In the genomic region with DNA sequence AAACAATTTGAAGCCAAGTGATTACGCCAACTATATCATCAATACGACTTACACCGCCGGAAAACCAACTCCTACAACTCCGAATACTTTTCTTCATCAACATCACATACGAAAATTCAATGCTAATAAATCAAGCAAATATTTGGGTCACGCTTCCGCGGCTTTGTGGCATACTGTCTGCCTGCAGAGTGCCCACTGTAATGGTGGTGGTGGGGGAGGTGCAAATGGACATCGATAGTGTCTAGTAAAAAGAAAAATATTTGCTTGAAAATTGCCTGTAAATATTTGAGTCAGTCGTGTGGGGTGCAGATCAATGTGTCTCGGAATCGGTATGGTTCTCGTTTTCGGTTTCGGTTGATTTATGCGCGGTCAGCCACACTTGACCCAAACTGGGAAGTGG, we compare ENCODE assay signal across 1 fruit fly cellular context.
TF ChIP-seq lines count a peak whose summit lies in the region.

No protein-coding gene starts in this region.

TF ChIP-seq in whole organism, embryonic, 481 proteins besides CTCF, POLR2A, EP300 and RAD21 (continued from another document):
- TF ChIP-seq pan (optimal IDR thresholded peaks at IDR 0.05; lab: Kevin White, UChicago): no peak
- peak in 1 of 2 experiments; percentile 8 for TF ChIP-seq pan (GFP tag; optimal IDR thresholded peaks at IDR 0.05 in 1 of 2, IDR thresholded peaks at IDR 0.05 in 1 of 2)
- 0 out of 3 replicates have a peak, but pooled peaks have one; percentile 42 for TF ChIP-seq otp (GFP tag; IDR thresholded peaks at IDR 0.05; lab: Robert Waterston, UW)
- TF ChIP-seq Blimp-1 (GFP tag; optimal IDR thresholded peaks at IDR 0.05; lab: Kevin White, UChicago): peak; percentile 13
- TF ChIP-seq Xrp1 (GFP tag; IDR thresholded peaks at IDR 0.05; lab: Robert Waterston, UW): peak; percentile 23; the same call in 1 of the 2 replicates
- peak; percentile 13 for TF ChIP-seq unpg (GFP tag; optimal IDR thresholded peaks at IDR 0.05; lab: Kevin White, UChicago)
- peak; percentile 45 for TF ChIP-seq CG6813 (GFP tag; optimal IDR thresholded peaks at IDR 0.05; lab: Kevin White, UChicago)
- no peak for TF ChIP-seq Pdp1 (GFP tag; optimal IDR thresholded peaks at IDR 0.05; lab: Kevin White, UChicago)
- TF ChIP-seq CG4854 (GFP tag; optimal IDR thresholded peaks at IDR 0.05; lab: Kevin White, UChicago): no peak
- peak in 1 of 2 experiments; percentile 45 for TF ChIP-seq Hr78 (GFP tag; optimal IDR thresholded peaks at IDR 0.05; lab: Kevin White, UChicago)
- TF ChIP-seq CG2678 (tag; optimal IDR thresholded peaks at IDR 0.05; lab: Kevin White, UChicago): peak; percentile 22
- TF ChIP-seq tna (GFP tag; IDR thresholded peaks at IDR 0.05; lab: Robert Waterston, UW; ENCODE audit: partially characterized antibody): no peak
- no peak for TF ChIP-seq CG30403 (GFP tag; optimal IDR thresholded peaks at IDR 0.05; lab: Kevin White, UChicago)
- TF ChIP-seq grau (tag; optimal IDR thresholded peaks at IDR 0.05; lab: Kevin White, UChicago): peak; percentile 60
- no peak for TF ChIP-seq luna (GFP tag; optimal IDR thresholded peaks at IDR 0.05; lab: Kevin White, UChicago)
- TF ChIP-seq wek (GFP tag; optimal IDR thresholded peaks at IDR 0.05; lab: Kevin White, UChicago): peak; percentile 40
- TF ChIP-seq dpn (GFP tag; optimal IDR thresholded peaks at IDR 0.05; lab: Kevin White, UChicago): no peak
- TF ChIP-seq CG7271 (tag; optimal IDR thresholded peaks at IDR 0.05; lab: Kevin White, UChicago): no peak
- TF ChIP-seq D19A (tag; optimal IDR thresholded peaks at IDR 0.05; lab: Kevin White, UChicago): peak; percentile 52
- no peak for TF ChIP-seq cato (GFP tag; optimal IDR thresholded peaks at IDR 0.05; lab: Kevin White, UChicago; ENCODE audit: borderline replicate concordance)
- peak; percentile 31 for TF ChIP-seq ATbp (GFP tag; optimal IDR thresholded peaks at IDR 0.05; lab: Kevin White, UChicago)
- TF ChIP-seq Rfx (GFP tag; IDR thresholded peaks at IDR 0.05; lab: Robert Waterston, UW): no peak
- peak; percentile 26 for TF ChIP-seq MTF-1 (GFP tag; optimal IDR thresholded peaks at IDR 0.05; lab: Kevin White, UChicago; ENCODE audit: borderline replicate concordance)
- TF ChIP-seq bsh (GFP tag; optimal IDR thresholded peaks at IDR 0.05; lab: Kevin White, UChicago): peak in 1 of 2 experiments; percentile 37
- peak; percentile 21 for TF ChIP-seq CG12071 (GFP tag; optimal IDR thresholded peaks at IDR 0.05; lab: Kevin White, UChicago)
- 0 out of 2 replicates have a peak, but pooled peaks have one; percentile 9 for TF ChIP-seq onecut (GFP tag; IDR thresholded peaks at IDR 0.05; lab: Robert Waterston, UW)
- TF ChIP-seq PHDP (tag; optimal IDR thresholded peaks at IDR 0.05; lab: Kevin White, UChicago): peak; percentile 27
- TF ChIP-seq CG34224 (GFP tag; IDR thresholded peaks at IDR 0.05; lab: Robert Waterston, UW; ENCODE audit: partially characterized antibody): no peak
- no peak for TF ChIP-seq Dref (GFP tag; IDR thresholded peaks at IDR 0.05; lab: Robert Waterston, UW)
